Fruit fly (Drosophila melanogaster): ENCODE measurements around the gene Acp95EF.

The Acp95EF gene

DNA sequence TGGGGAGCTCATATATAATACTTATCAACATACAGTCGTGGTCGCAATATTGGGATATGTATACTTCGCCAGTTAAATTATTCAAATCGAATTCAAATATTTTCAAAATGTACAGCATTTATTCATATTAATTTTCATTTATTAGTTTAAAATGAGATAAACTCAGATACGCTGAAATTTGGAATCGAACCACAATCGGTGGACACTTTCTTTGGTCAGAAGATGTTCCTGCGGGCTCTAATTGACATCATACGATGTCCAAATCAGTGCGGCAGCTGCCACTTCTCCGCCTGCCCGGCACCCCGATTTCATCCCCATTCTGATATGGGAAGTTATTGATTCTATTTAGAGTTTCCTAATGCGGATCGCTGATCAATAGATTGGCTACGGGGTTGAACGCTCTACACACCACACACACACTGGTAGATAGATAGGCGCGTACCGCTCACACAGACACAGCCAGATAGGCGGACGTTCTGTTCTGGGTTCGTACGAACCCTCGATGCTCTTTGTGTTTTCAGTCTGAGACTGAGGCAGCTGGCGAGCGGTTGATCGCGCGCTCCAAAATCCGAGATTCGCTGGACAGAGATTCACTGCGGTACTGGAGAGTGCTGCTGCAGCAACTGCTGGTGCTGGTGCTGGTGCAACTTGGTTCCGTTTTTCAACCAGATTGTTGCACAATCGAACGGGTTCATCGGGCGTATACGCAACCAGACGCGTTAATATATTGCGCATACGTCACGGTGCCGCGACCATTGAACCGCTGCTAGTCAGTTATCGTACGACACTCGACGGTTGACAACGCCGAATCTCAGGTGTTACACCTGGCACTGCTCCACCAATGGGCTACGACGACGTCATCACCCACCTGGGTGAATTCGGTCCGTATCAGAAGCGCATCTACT, 47.6 kb downstream of the Acp95EF start, which contains the start of gene Orct (continued):
- TF ChIP-seq CG4617 (GFP tag; optimal IDR thresholded peaks at IDR 0.05; ENCODE audit: borderline replicate concordance) (peak; percentile 13), Hmx (GFP tag; optimal IDR thresholded peaks at IDR 0.05) (peak; percentile 55), Lpt (GFP tag; optimal IDR thresholded peaks at IDR 0.05) (no peak), CG16863 (GFP tag; optimal IDR thresholded peaks at IDR 0.05) (peak; percentile 50), otp (GFP tag; IDR thresholded peaks at IDR 0.05) (peak; percentile 32; the same call in 1 of the 3 replicates), CG3726 (GFP tag; IDR thresholded peaks at IDR 0.05) (0 out of 3 replicates have a peak, but pooled peaks have one; percentile 15), CG15696 (tag; optimal IDR thresholded peaks at IDR 0.05) (peak; percentile 42), org-1 (GFP tag; optimal IDR thresholded peaks at IDR 0.05) (peak; percentile 80), Awh (GFP tag; IDR thresholded peaks at IDR 0.05) (no peak), Rx (GFP tag; IDR thresholded peaks at IDR 0.05) (0 out of 2 replicates have a peak, but pooled peaks have one; percentile 26), lab (GFP tag; optimal IDR thresholded peaks at IDR 0.05) (peak; percentile 89), CG4404 (GFP tag; IDR thresholded peaks at IDR 0.05) (peak; percentile 43), pho (GFP tag; optimal IDR thresholded peaks at IDR 0.05) (peak; percentile 82), pfk (GFP tag; optimal IDR thresholded peaks at IDR 0.05) (no peak), Dek (tag; optimal IDR thresholded peaks at IDR 0.05) (peak; percentile 78), vvl (GFP tag; IDR thresholded peaks at IDR 0.05) (peak; percentile 62; the same call in 1 of the 2 replicates), CG14014 (GFP tag; IDR thresholded peaks at IDR 0.05) (peak; percentile 68), gcm (GFP tag; optimal IDR thresholded peaks at IDR 0.05) (peak; percentile 71), CG12236 (GFP tag; optimal IDR thresholded peaks at IDR 0.05) (no peak), PHDP (tag; optimal IDR thresholded peaks at IDR 0.05) (peak; percentile 80), CG11504 (tag; optimal IDR thresholded peaks at IDR 0.05) (peak; percentile 85), eve (GFP tag; optimal IDR thresholded peaks at IDR 0.05) (no peak), Bteb2 (GFP tag; optimal IDR thresholded peaks at IDR 0.05) (peak; percentile 56), CG9932 (GFP tag; IDR thresholded peaks at IDR 0.05) (peak; percentile 76), CG3838 (GFP tag; optimal IDR thresholded peaks at IDR 0.05) (peak; percentile 37), wek (GFP tag; optimal IDR thresholded peaks at IDR 0.05) (no peak), CG14050 (GFP tag; IDR thresholded peaks at IDR 0.05) (no peak), amos (GFP tag; IDR thresholded peaks at IDR 0.05; ENCODE audit: partially characterized antibody) (peak; percentile 9; the same call in 1 of the 2 replicates), onecut (GFP tag; IDR thresholded peaks at IDR 0.05) (peak; percentile 29; the same call in 1 of the 2 replicates), stwl (tag; optimal IDR thresholded peaks at IDR 0.05) (no peak), repo (GFP tag; optimal IDR thresholded peaks at IDR 0.05) (no peak), Hsf (GFP tag; optimal IDR thresholded peaks at IDR 0.05) (peak; percentile 63), CG10565 (GFP tag; optimal IDR thresholded peaks at IDR 0.05) (no peak), Optix (GFP tag; IDR thresholded peaks at IDR 0.05) (no peak), CG5245 (GFP tag; optimal IDR thresholded peaks at IDR 0.05) (peak; percentile 30), CG9876 (GFP tag; optimal IDR thresholded peaks at IDR 0.05) (peak; percentile 37), Antp (GFP tag; optimal IDR thresholded peaks at IDR 0.05) (peak; percentile 58), Ets65A (GFP tag) (peak; percentile 84), CG18619 (GFP tag; optimal IDR thresholded peaks at IDR 0.05) (peak; percentile 88), nerfin-2 (GFP tag; IDR thresholded peaks at IDR 0.05; ENCODE audit: partially characterized antibody) (no peak), knrl (GFP tag; IDR thresholded peaks at IDR 0.05; ENCODE audit: partially characterized antibody) (no peak), hkb (optimal IDR thresholded peaks at IDR 0.05) (no peak), hkb (GFP tag; IDR thresholded peaks at IDR 0.05) (peak; percentile 64), CG10959 (GFP tag; IDR thresholded peaks at IDR 0.05) (no peak), yki (optimal IDR thresholded peaks at IDR 0.05) (no peak), esg (GFP tag; conservative IDR thresholded peaks at IDR 0.05) (peak; percentile 48), sima (GFP tag; optimal IDR thresholded peaks at IDR 0.05) (no peak), Hand (GFP tag; optimal IDR thresholded peaks at IDR 0.05) (peak; percentile 75), CG10321 (GFP tag; IDR thresholded peaks at IDR 0.05) (no peak), Gsc (GFP tag; IDR thresholded peaks at IDR 0.05) (no peak)

Data from whole organism, embryonic.